Fruit fly (Drosophila melanogaster): ENCODE data around the gene Sbat.
A peak's percentile ranks its signal among the peaks of the same experiment; 100 is the strongest.

Sbat gene

dm6 chr2L:2905051-2905446 is 26.9 kb downstream of the Sbat start (continued):
- TF ChIP-seq CG2875 (GFP tag; optimal IDR thresholded peaks at IDR 0.05) = peak; percentile 12
- TF ChIP-seq CG2116 (GFP tag; optimal IDR thresholded peaks at IDR 0.05) = peak; percentile 12
- no peak for TF ChIP-seq Mrtf (GFP tag; IDR thresholded peaks at IDR 0.05)
- TF ChIP-seq CG17802 (tag; optimal IDR thresholded peaks at IDR 0.05) = no peak
- TF ChIP-seq pb (GFP tag; optimal IDR thresholded peaks at IDR 0.05) = no peak
- no peak for TF ChIP-seq ap (GFP tag; IDR thresholded peaks at IDR 0.05)
- no peak for TF ChIP-seq GATAe (GFP tag; conservative IDR thresholded peaks at IDR 0.05)
- TF ChIP-seq Oaz (GFP tag; IDR thresholded peaks at IDR 0.05) = no peak
- TF ChIP-seq gcm (GFP tag; optimal IDR thresholded peaks at IDR 0.05) = peak; percentile 30
- no peak for TF ChIP-seq Scr (GFP tag; IDR thresholded peaks at IDR 0.05; ENCODE audit: partially characterized antibody)
- no peak for TF ChIP-seq fu2 (GFP tag; optimal IDR thresholded peaks at IDR 0.05)
- TF ChIP-seq CG4820 (GFP tag; optimal IDR thresholded peaks at IDR 0.05) = peak; percentile 12
- 0 out of 2 replicates have a peak, but pooled peaks have one; percentile 48 for TF ChIP-seq CG32772 (GFP tag; IDR thresholded peaks at IDR 0.05)
- TF ChIP-seq crc (GFP tag; optimal IDR thresholded peaks at IDR 0.05) = no peak
- no peak for TF ChIP-seq CrebB (tag; optimal IDR thresholded peaks at IDR 0.05)
- TF ChIP-seq CG31365 (tag; optimal IDR thresholded peaks at IDR 0.05) = no peak
- peak; percentile 77 for TF ChIP-seq vvl (GFP tag; IDR thresholded peaks at IDR 0.05)
- TF ChIP-seq nom (GFP tag; optimal IDR thresholded peaks at IDR 0.05) = peak; percentile 1
- TF ChIP-seq CG9609 (GFP tag; optimal IDR thresholded peaks at IDR 0.05) = no peak
- no peak for TF ChIP-seq rib (GFP tag; IDR thresholded peaks at IDR 0.05)
- no peak for TF ChIP-seq zfh2 (GFP tag; optimal IDR thresholded peaks at IDR 0.05)
- TF ChIP-seq Dbx (GFP tag; IDR thresholded peaks at IDR 0.05) = no peak
- TF ChIP-seq Mad (GFP tag; optimal IDR thresholded peaks at IDR 0.05) = no peak
- TF ChIP-seq CG17568 (GFP tag; optimal IDR thresholded peaks at IDR 0.05) = no peak
- TF ChIP-seq chn (GFP tag; optimal IDR thresholded peaks at IDR 0.05) = no peak
- TF ChIP-seq tio (GFP tag; optimal IDR thresholded peaks at IDR 0.05) = peak; percentile 6
- TF ChIP-seq CG11093 (GFP tag; IDR thresholded peaks at IDR 0.05) = no peak
- TF ChIP-seq Asciz (GFP tag; optimal IDR thresholded peaks at IDR 0.05) = peak; percentile 33
- no peak for TF ChIP-seq hbn (GFP tag; IDR thresholded peaks at IDR 0.05; ENCODE audit: partially characterized antibody)
- TF ChIP-seq Sry-β (GFP tag; optimal IDR thresholded peaks at IDR 0.05) = no peak
- peak; percentile 38 for TF ChIP-seq Hmr (GFP tag; optimal IDR thresholded peaks at IDR 0.05)
- no peak for TF ChIP-seq Atf3 (GFP tag; optimal IDR thresholded peaks at IDR 0.05)
- TF ChIP-seq Six4 (GFP tag; optimal IDR thresholded peaks at IDR 0.05) = no peak
- no peak for TF ChIP-seq sim (GFP tag; IDR thresholded peaks at IDR 0.05)
- no peak for TF ChIP-seq Max (GFP tag; optimal IDR thresholded peaks at IDR 0.05)
- TF ChIP-seq CG11560 (tag; IDR thresholded peaks at IDR 0.05) = no peak
- TF ChIP-seq sc (optimal IDR thresholded peaks at IDR 0.05) = no peak
- TF ChIP-seq sc (GFP tag; optimal IDR thresholded peaks at IDR 0.05) = no peak
- peak; percentile 45 for TF ChIP-seq D19A (tag; optimal IDR thresholded peaks at IDR 0.05)
- no peak for TF ChIP-seq kah (GFP tag; optimal IDR thresholded peaks at IDR 0.05)
- no peak for TF ChIP-seq Tbp (GFP tag; optimal IDR thresholded peaks at IDR 0.05)
- no peak for TF ChIP-seq gfzf (GFP tag; optimal IDR thresholded peaks at IDR 0.05)
- TF ChIP-seq CG6854 (GFP tag; optimal IDR thresholded peaks at IDR 0.05) = no peak
- TF ChIP-seq Dip3 (GFP tag; optimal IDR thresholded peaks at IDR 0.05) = no peak
- no peak for TF ChIP-seq org-1 (GFP tag; optimal IDR thresholded peaks at IDR 0.05)
- no peak for TF ChIP-seq CG42726 (GFP tag; IDR thresholded peaks at IDR 0.05; ENCODE audit: partially characterized antibody)
- no peak for TF ChIP-seq CG4328 (GFP tag; optimal IDR thresholded peaks at IDR 0.05)
- TF ChIP-seq CG14667 (GFP tag; IDR thresholded peaks at IDR 0.05) = no peak; the same call in 1 of the 2 replicates
- TF ChIP-seq CG11456 (GFP tag; IDR thresholded peaks at IDR 0.05) = no peak
- no peak for TF ChIP-seq ato (GFP tag; IDR thresholded peaks at IDR 0.05; ENCODE audit: partially characterized antibody)
- no peak for TF ChIP-seq Trl (optimal IDR thresholded peaks at IDR 0.05)
- no peak for TF ChIP-seq Trl (GFP tag; optimal IDR thresholded peaks at IDR 0.05)
- TF ChIP-seq MBD-R2 (GFP tag; IDR thresholded peaks at IDR 0.05) = no peak
